Worm (Caenorhabditis elegans) whole organism, dauer: ENCODE measurements around the gene srg-23.

Source experiments
- unc-62 ChIP-seq: sonication (generic microtip); optimal IDR thresholded peaks from 2 replicates; lab custom pipeline; 2017; ENCODE audit warnings: missing biosample characterization, missing genetic modification reagents, missing genetic modification characterization

srg-23 gene

DNA sequence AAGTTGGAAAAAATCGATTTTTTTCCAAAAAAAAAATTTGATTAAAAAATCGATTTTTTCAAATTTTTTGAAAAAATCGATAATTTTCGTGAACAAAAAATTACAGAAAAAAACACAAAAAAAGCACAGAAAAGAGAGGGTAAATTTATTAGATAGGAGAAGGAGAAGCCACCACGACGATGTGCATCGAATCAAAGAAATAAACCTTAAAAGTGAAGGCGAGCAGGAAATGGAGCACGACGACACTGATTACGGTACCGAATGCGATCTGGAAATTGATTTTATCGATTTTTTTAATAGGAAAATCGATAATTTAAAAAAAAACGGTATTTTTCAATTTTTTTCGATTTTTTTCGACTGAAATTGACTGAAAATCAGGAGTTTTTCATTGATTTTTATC is 30.9 kb downstream of the srg-23 start:
- no peak for TF ChIP-seq unc-62 (GFP tag; lab: Kevin White, UChicago)

DNA sequence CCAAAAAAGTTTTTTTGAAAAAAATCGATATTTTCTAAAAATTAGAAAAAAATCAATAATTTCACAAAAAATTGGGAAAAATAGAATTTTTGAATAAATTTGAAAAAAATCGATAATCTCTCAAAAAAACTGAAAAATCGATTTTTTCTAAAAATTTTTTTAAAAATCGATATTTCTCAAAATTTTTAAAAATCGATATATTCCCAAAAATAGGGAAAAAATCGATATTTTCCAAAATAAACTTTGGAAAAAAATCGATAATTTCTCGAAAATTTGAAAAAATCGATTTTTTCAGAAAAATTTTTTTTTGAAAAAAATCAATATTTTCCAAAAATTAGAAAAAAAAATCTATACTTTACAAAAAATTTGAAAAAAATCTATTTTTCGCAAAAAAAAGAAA is 31.3 kb downstream of the srg-23 start:
- no peak for TF ChIP-seq unc-62 (GFP tag; lab: Kevin White, UChicago)

DNA sequence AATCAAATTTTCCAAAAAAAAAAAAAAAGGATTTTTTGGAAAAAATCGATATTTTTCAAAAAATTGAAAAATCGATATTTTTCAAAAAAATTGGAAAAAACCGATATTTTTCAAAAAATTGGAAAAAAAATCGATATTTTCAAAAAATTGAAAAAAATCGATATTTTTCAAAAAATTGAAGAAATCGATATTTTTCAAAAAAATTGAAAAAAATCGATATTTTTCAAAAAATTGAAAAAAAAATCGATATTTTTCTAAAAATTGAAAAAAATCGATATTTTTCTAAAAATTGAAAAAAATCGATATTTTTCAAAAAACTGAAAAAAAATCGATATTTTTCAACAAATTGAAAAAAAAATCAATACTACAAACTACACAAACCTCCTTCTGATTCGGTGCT is 32.0 kb downstream of the srg-23 start:
- TF ChIP-seq unc-62 (GFP tag; lab: Kevin White, UChicago), result no peak

DNA sequence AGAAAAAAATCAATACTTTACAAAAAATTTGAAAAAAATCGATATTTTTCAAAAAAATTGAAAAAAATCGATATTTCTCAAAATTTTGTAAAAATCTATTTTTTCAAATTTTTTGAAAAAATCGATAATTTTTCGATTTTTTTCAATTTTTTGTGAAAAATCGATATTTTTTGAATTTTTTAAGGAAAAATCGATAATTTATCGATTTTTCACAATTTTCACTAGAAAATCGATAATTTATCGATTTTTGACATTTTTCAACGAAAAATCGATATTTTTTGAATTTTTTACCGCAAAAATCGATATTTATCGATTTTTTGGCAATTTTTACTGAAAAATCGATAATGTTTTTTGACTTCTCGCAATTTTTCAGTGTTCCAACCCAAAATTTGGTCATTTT is 32.6 kb downstream of the srg-23 start:
- TF ChIP-seq unc-62 (GFP tag; lab: Kevin White, UChicago), result no peak

DNA sequence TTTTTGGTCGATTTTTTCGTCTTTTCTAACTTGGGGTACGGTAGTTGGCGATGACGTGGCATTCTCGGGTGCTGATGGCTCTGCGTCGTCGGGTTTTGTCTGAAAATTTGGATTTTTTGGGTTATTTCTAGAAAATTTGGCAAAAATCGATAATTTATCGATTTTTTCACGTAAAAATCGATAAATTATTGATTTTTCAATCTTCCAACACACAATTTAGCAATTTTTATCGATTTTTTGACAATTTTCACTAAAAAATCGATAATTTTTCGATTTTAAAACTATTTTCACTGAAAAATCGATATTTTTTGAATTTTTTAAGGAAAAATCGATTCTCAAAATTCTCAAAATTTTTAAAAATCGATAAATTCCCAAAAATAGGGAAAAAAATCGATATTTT is 33.1 kb downstream of the srg-23 start:
- no peak for TF ChIP-seq unc-62 (GFP tag; lab: Kevin White, UChicago)

DNA sequence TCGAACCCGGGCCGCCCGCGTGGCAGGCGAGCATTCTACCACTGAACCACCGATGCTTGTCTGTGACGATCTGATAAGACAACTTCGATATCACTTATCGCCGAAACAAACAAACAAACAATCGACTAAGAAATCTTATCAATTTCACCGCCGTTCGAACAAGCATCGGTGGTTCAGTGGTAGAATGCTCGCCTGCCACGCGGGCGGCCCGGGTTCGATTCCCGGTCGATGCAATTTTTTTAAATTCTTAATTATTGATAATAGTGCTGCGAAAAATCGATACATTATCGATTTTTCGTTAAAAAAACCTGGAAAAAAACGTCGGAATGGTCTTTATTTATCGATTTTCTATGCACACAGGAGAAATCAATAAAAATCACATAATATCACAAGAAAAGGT is 33.7 kb downstream of the srg-23 start:
- TF ChIP-seq unc-62 (GFP tag; lab: Kevin White, UChicago), result no peak

DNA sequence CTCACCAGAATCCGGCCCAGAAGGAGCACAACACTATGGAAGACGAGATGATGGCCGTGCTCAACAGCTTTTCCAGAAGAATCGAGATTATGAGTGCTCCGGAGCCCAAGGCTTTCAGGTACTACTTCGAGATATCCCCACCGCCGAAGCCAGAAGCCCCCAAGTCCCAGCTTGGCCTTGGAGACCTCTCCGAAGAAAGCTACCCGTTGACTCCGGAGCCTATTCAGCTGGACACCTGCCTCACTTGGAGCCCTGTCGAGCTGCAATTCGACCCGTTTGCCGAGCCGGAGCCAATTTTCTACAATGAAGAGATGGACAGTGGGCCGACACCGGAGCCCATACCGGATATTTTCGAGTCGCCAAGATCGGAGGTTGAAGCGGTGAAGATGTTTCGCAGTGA is 34.4 kb downstream of the srg-23 start:
- no peak for TF ChIP-seq unc-62 (GFP tag; lab: Kevin White, UChicago)

DNA sequence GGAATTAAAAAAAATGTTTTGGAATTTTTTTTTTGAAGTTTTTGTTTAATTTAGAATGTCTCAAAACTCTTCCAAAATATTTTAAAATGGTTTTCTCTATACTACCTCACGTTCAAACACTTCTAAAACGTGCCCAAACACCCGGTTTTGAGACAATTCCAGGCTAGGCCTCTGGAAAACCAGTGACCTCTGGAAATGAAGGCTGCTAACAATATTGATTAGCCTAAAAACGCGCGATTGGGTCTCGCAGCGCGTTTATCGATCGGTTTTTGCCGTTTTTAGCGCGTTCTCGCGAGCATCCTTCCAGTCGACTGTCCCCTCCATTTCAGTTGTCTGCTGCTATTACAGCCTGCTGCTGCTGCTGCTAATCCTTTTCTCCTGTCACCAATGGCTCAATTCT is 35.2 kb downstream of the srg-23 start, which contains the start of gene Y25C1A.6:
Y25C1A.6 (plus strand) TSS at position 301 of the 400 bp plus-strand sequence.
- TF ChIP-seq unc-62 (GFP tag; lab: Kevin White, UChicago), result no peak

DNA sequence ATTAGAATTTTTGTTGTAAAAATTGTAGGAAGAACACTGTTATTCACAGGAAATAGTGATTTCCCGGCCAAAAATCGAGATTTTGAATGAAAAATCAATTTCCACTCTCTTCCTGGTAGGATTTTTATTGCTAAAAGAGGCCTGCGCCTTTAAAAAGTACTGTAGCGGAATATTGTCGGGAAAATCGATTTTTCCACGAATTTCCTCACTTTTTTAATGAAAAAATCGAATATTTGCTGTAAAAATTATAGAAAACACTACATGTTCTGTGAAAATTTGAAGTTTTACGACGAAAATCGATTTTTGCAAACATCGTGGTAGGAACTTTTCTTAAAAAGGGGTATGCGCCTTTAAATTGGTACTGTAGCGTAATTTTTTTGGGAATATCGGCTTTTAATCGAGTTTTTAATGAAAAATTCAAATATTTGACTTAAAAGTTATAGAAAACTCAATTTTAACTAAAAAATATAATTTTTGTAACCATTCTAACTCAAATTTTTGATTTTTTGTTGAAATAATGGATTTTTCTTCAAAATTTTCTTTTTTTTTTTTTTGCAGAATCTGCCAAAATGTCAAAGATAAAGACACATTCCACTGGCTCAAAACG is 39.6 kb downstream of the srg-23 start, which contains the start of gene lin-8:
lin-8 (plus strand) TSS at position 557 of the 607 bp plus-strand sequence.
- no peak for TF ChIP-seq unc-62 (GFP tag; lab: Kevin White, UChicago)

DNA sequence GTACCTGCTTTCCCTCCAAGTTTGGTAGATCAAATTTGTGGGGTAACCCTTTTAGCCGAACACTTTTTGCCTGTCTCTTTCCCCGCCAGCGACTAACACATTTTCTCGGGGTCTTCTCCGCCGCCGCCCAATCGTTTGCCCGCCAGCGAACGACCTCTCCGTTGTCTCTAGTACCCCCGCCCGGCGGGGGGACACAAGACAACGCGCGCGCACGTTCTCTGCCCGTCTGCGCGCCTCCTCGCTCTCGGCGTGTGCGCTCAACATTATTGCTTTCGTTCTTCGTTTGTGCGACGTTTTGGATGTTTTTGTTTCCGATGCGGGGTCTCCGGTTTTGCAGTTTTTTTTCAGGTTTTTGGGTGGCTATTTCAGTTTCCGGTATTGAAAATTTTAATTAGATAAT is 40.4 kb downstream of the srg-23 start:
- TF ChIP-seq unc-62 (GFP tag; lab: Kevin White, UChicago), result no peak

DNA sequence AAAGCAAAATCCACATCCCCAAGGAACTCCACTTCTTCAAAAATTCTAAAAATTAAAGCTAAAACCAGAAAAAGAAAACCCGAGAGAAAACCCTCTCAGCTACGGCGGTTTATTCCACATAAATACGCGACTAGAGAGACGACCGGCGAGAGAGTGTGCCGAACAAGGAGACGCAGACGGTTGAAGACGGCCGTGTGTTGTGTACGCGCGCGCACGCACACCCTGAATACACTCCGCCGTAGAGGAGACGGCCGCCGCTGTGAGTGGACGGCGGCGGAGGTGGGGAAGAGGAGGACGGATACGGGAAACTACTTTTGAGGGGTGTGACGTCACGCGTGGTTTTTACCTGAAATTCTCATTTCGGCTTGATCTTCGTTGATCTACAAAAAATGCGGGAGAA is 41.3 kb downstream of the srg-23 start:
- TF ChIP-seq unc-62 (GFP tag; lab: Kevin White, UChicago), result no peak

DNA sequence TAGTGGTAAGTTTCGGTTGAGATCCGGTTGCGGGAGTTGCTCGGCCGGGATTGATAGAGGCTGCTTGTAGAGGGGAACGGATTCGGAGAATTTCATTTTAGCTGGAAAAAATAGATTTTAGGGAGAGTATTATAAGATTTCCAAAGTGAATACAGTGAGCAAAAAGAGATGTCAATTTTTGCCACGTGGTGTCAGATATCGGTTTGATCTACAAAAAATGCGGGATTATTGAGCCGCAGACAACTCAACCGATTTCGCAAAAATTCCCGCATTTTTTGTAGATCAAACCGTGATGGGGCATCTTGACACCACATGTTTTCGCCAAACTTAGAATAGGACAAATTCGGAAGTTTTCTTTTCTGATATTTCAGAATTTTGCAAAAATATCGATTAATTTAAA is 41.7 kb downstream of the srg-23 start, which contains the start of gene lido-13:
lido-13 (minus strand) TSS at position 101 of the 400 bp plus-strand sequence.
- no peak for TF ChIP-seq unc-62 (GFP tag; lab: Kevin White, UChicago)

DNA sequence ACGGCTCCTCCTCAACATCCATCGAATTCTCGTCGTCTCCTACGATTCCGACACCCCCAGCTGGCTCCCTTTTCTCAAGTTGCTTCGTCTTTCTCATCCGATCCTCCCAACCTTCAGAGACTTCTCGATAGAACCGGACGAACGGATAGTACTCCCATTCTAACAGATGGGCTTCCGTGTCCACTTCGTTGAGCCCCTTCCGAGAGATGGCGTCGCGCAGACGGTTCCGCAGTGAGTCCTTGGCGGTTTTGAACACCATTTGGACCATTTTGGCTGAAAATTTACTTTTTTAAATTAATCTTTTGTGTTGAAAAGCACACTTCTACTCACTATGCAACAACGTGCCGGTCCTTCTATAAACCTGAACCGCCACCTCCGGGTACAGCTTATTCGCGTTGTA is 42.3 kb downstream of the srg-23 start:
- no peak for TF ChIP-seq unc-62 (GFP tag; lab: Kevin White, UChicago)

DNA sequence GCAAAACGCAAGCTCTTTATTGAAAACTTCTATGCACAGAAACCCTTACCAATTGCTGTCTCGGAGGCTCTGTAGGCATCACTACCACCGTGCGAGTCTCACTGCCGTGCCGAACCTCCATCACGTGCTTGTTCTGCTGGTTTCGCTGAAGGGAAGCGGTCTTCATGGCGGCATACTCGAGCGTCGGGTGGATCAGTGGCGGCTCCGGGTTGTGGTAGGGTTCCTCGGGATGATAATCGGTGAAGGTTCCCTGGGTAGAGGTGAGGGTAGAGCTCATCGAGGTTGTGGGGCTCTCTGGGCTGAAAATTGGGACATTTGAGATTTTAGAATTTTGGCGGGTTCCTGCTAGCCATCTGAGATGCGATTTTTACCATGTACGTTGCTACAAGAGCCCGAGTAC is 43.1 kb downstream of the srg-23 start:
- no peak for TF ChIP-seq unc-62 (GFP tag; lab: Kevin White, UChicago)

DNA sequence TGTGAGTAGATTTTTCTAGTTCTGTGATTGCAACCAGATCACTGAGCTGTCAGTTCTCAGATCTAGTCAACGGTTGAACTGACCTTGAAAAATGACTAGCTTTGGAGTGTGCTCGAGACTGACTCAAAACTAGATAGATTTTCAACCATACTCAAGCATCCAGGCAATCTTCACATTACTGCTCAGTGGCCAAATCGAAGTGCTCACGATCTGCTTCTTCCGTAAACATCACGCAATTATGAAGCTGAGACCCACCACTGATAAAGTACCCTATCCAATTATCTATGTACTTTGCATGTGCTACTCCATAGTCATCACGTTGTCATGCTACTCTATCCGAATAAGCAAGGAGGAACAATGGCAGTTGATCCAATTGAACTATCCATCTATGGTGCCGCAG is 44.6 kb downstream of the srg-23 start:
- TF ChIP-seq unc-62 (GFP tag; lab: Kevin White, UChicago), result no peak

DNA sequence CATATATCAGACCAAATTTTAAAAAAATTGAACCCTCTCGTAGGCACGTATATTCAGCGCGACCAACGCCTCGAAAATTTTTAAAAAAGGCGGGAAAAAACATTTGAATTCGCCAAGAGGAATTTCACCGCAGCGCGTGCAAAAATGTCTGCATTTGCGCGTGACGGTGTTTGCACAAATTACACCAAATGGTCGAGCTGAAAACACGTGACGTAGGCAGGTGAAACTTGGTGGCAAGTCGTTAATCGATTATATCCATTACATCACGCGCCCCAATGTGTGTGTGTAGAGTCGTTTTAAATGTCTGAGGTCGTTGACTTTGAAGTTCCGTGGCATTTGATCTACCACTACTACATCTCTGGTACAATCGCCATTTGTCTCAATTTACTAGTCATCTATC is 45.3 kb downstream of the srg-23 start, which contains the start of gene sri-31:
sri-31 (plus strand) TSS at position 301 of the 400 bp plus-strand sequence.
- TF ChIP-seq unc-62 (GFP tag; lab: Kevin White, UChicago), result no peak

DNA sequence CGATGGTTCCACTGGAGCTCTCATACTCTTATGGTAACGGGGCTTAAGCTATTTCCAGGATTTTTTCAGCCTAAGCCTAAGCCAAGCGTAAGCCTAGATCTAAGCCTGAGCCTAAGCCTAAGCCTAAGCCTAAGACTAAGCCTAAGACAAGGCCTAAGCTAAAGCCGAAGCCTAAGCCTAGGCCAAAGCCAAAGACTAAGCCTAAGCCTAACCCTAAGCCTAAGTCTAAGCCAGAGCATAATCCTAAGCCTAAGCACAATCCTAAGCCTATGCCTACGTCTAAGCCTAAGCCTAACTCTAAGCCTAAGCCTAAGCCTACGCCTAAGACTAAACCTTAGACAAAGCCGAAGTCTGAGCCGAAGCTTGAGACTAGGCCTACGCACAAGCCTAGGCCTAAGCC is 47.0 kb downstream of the srg-23 start:
- TF ChIP-seq unc-62 (GFP tag; lab: Kevin White, UChicago), result no peak
